Worm (Caenorhabditis elegans) whole organism, young adult: Measurements from ENCODE around the gene txdc-17.

Experiments used
- F37B4.10 ChIP-seq: fragments of 200-800 bp; sonication (Bioruptor generic); IDR thresholded peaks from 2 replicates; pipeline ENCODE4 v1.3.6; 2022; ENCODE audit warnings: missing genetic modification characterization, missing compliant biosample characterization
- F49E8.2 ChIP-seq: sonication (generic microtip); optimal IDR thresholded peaks from 3 replicates; lab custom pipeline; 2017; ENCODE audit warnings: missing genetic modification characterization, mild to moderate bottlenecking, missing compliant biosample characterization, antibody characterized with exemption, moderate library complexity; ENCODE audit not compliant: insufficient read depth
- akir-1 ChIP-seq: fragments of 200-800 bp; sonication (Bioruptor generic); optimal IDR thresholded peaks from 2 replicates; lab custom pipeline; 2018; ENCODE audit warnings: mild to moderate bottlenecking, missing genetic modification characterization, moderate library complexity, missing compliant biosample characterization
- mxl-1 ChIP-seq: sonication (generic microtip); optimal IDR thresholded peaks from 2 replicates; lab custom pipeline; 2016; ENCODE audit warnings: missing genetic modification characterization, missing compliant biosample characterization
- nfya-1 ChIP-seq: sonication (generic microtip); optimal IDR thresholded peaks from 2 replicates; lab custom pipeline; 2017; ENCODE audit warnings: antibody characterized with exemption, missing compliant biosample characterization, missing genetic modification characterization, borderline replicate concordance; ENCODE audit not compliant: insufficient read depth
- nfya-2 ChIP-seq: fragments of 200-800 bp; sonication (Bioruptor generic); IDR thresholded peaks from 2 replicates; pipeline ENCODE4 v1.3.6; 2022; ENCODE audit warnings: missing genetic modification reagents, missing genetic modification characterization, missing compliant biosample characterization
- snpc-4 ChIP-seq, 5 experiments: fragments of 150-350 bp in 1 of 5; sonication (generic microtip) in 4 of 5; optimal IDR thresholded peaks; 2 replicates each; lab custom pipeline; 2014 to 2018; ENCODE audit warnings: missing genetic modification characterization in 5 of 5, missing biosample characterization in 3 of 5, antibody characterized with exemption in 2 of 5, mild to moderate bottlenecking in 2 of 5, missing compliant biosample characterization in 2 of 5, missing genotype in 2 of 5, moderate library complexity in 2 of 5, missing genetic modification reagents in 1 of 5
- tlf-1 ChIP-seq: fragments of 200-800 bp; sonication (Bioruptor generic); optimal IDR thresholded peaks from 2 replicates; lab custom pipeline; 2018; ENCODE audit warnings: mild to moderate bottlenecking, missing genetic modification characterization, missing compliant biosample characterization

DNA sequence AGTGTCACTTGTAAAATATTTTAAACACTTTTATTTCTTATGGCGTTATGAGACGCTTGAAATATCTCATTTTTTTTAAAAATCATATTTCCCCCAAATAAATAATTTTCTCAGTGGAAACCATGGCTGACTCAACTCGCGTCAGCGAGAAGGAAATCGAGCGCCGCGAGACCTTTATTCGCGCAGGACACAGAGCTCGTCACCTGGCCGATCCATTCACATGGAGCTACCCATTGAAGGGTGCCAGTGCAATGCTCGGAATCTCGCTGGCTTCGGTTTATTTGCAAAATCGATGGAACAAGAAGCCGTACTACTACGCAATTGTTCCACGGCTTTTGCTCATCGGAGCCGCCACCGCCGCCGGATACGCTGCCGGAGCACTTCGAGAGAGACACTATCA is 47.7 kb upstream of the txdc-17 start, which contains the start of gene nduc-2:
- TF ChIP-seq tlf-1 (GFP tag; lab: Kevin White, UChicago) (no peak), nfya-1 (tag; lab: Kevin White, UChicago) (no peak), snpc-4 (GFP tag; optimal IDR thresholded peaks at IDR 0.05; lab: Kevin White, UChicago) (no peak), snpc-4 (tag; optimal IDR thresholded peaks at IDR 0.05; lab: Kevin White, UChicago) (peak in 1 of 4 experiments; percentile 3), akir-1 (GFP tag; lab: Kevin White, UChicago) (no peak), nfya-2 (GFP tag; lab: Robert Waterston, UW) (no peak), mxl-1 (tag; lab: Kevin White, UChicago) (no peak), F37B4.10 (GFP tag; lab: Robert Waterston, UW) (no peak), F49E8.2 (tag; lab: Kevin White, UChicago) (no peak)
